Worm (Caenorhabditis elegans) whole organism, midembryonic: ENCODE measurements around the gene glna-1.

Experiments used
- flt-1 ChIP-seq: fragments of 200-800 bp; sonication (Bioruptor generic); IDR thresholded peaks from 2 replicates; pipeline ENCODE4 v1.3.6; 2022; ENCODE audit warnings: missing genetic modification characterization, missing compliant biosample characterization
- klf-2 ChIP-seq: fragments of 200-800 bp; sonication (Bioruptor generic); conservative IDR thresholded peaks from 2 replicates; pipeline ENCODE4 v1.3.6; 2022; ENCODE audit warnings: missing genetic modification reagents, missing genetic modification characterization, missing compliant biosample characterization

ce11 chrII:14739143-14739542, 5.8 kb upstream of the glna-1 start, which contains the start of gene npr-34:
- TF ChIP-seq klf-2 (GFP tag; lab: Robert Waterston, UW), result no peak
- no peak for TF ChIP-seq flt-1 (GFP tag; lab: Robert Waterston, UW)
